Worm (Caenorhabditis elegans): ENCODE results near the gene K07C5.13.

- no peak for TF ChIP-seq F13C5.2 (tag; optimal IDR thresholded peaks at IDR 0.05)
- TF ChIP-seq ama-1 (optimal IDR thresholded peaks at IDR 0.05) = no peak
- TF ChIP-seq scrt-1 (GFP tag; IDR thresholded peaks at IDR 0.05) = no peak
- no peak for TF ChIP-seq flt-1 (GFP tag; IDR thresholded peaks at IDR 0.05)
- TF ChIP-seq sea-1 (GFP tag; conservative IDR thresholded peaks at IDR 0.05) = no peak
- TF ChIP-seq tbx-37 (GFP tag; conservative IDR thresholded peaks at IDR 0.05) = peak; percentile 41; the same call in 1 of the 2 replicates
- TF ChIP-seq B0310.2 (tag; optimal IDR thresholded peaks at IDR 0.05) = no peak
- no peak for TF ChIP-seq tra-4 (tag; optimal IDR thresholded peaks at IDR 0.05)
- no peak for TF ChIP-seq hmbx-1 (tag; optimal IDR thresholded peaks at IDR 0.05)
- TF ChIP-seq ceh-36 (tag; optimal IDR thresholded peaks at IDR 0.05) = no peak
- TF ChIP-seq pes-1 (GFP tag; IDR thresholded peaks at IDR 0.05) = no peak
Measured at ce11 chrV:10320101-10320761, 21.6 kb upstream of the K07C5.13 start, which contains the start of the genes gna-1 and B0024.13.

All from whole organism, early embryonic.